Worm (Caenorhabditis elegans) whole organism, L4 larva: ENCODE data around the gene F20C5.11.

Source experiments
- F49E8.2 ChIP-seq: sonication (generic microtip); optimal IDR thresholded peaks from 2 replicates; lab custom pipeline; 2016; ENCODE audit warnings: missing compliant biosample characterization, mild to moderate bottlenecking, missing genetic modification characterization, borderline replicate concordance
- T20F7.1 ChIP-seq: fragments of 200-800 bp; sonication (Bioruptor generic); optimal IDR thresholded peaks from 2 replicates; lab custom pipeline; 2018; ENCODE audit warnings: mild to moderate bottlenecking, missing genetic modification characterization, missing compliant biosample characterization
- ZK546.5 ChIP-seq, 2 experiments: sonication (generic microtip); optimal IDR thresholded peaks; 2 replicates each; lab custom pipeline; 2017; ENCODE audit warnings: missing biosample characterization in 2 of 2, missing genetic modification characterization in 2 of 2
- aly-2 ChIP-seq: sonication (generic microtip); optimal IDR thresholded peaks from 2 replicates; lab custom pipeline; 2018; ENCODE audit warnings: missing biosample characterization, missing genetic modification characterization
- attf-4 ChIP-seq: sonication (generic microtip); optimal IDR thresholded peaks from 3 replicates; lab custom pipeline; 2017; ENCODE audit warnings: missing biosample characterization, missing genetic modification characterization
- ceh-20 ChIP-seq: fragments of 200-800 bp; sonication (Bioruptor generic); IDR thresholded peaks from 2 replicates; pipeline ENCODE4 v1.3.6; 2022; ENCODE audit warnings: missing genetic modification reagents, missing genetic modification characterization, missing compliant biosample characterization
- ceh-28 ChIP-seq: fragments of 150-350 bp; optimal IDR thresholded peaks from 2 replicates; lab custom pipeline; 2014; ENCODE audit warnings: missing biosample characterization, missing genetic modification reagents, missing genetic modification characterization
- ceh-32 ChIP-seq: sonication (generic microtip); optimal IDR thresholded peaks from 2 replicates; lab custom pipeline; 2016; ENCODE audit warnings: mild to moderate bottlenecking, missing genetic modification characterization, missing compliant biosample characterization; ENCODE audit not compliant: poor library complexity
- ceh-44 ChIP-seq: fragments of 200-800 bp; sonication (Bioruptor generic); IDR thresholded peaks from 2 replicates; pipeline ENCODE4 v1.3.6; 2022; ENCODE audit warnings: missing genetic modification reagents, missing genetic modification characterization, missing compliant biosample characterization
- ces-1 ChIP-seq: fragments of 150-350 bp; sonication (generic microtip); optimal IDR thresholded peaks from 4 replicates; lab custom pipeline; 2014; ENCODE audit warnings: missing biosample characterization, missing genetic modification reagents, missing genetic modification characterization
- cey-2 ChIP-seq: sonication (generic microtip); optimal IDR thresholded peaks from 3 replicates; lab custom pipeline; 2017; ENCODE audit warnings: missing genetic modification characterization, mild to moderate bottlenecking, missing compliant biosample characterization, antibody characterized with exemption, borderline replicate concordance; ENCODE audit not compliant: insufficient read depth
- daf-12 ChIP-seq: fragments of 150-350 bp; optimal IDR thresholded peaks from 2 replicates; lab custom pipeline; 2014; ENCODE audit warnings: missing biosample characterization, missing genetic modification reagents, missing genetic modification characterization
- dmd-9 ChIP-seq: fragments of 200-800 bp; sonication (Bioruptor generic); IDR thresholded peaks from 2 replicates; pipeline ENCODE4 v1.3.6; 2022; ENCODE audit warnings: missing genetic modification reagents, missing genetic modification characterization, missing compliant biosample characterization
- duxl-1 ChIP-seq: sonication (generic microtip); optimal IDR thresholded peaks from 2 replicates; lab custom pipeline; 2016; ENCODE audit warnings: mild to moderate bottlenecking, missing genetic modification characterization, moderate library complexity, missing compliant biosample characterization; ENCODE audit not compliant: poor library complexity
- dve-1 ChIP-seq: sonication (generic microtip); optimal IDR thresholded peaks from 2 replicates; lab custom pipeline; 2017; ENCODE audit warnings: antibody characterized with exemption, mild to moderate bottlenecking, missing genetic modification characterization, missing compliant biosample characterization; ENCODE audit not compliant: insufficient read depth
- egl-43 ChIP-seq: fragments of 200-800 bp; sonication (Bioruptor generic); IDR thresholded peaks from 2 replicates; pipeline ENCODE4 v1.3.6; 2022; ENCODE audit warnings: missing genetic modification reagents, missing genetic modification characterization, missing compliant biosample characterization
- fos-1 ChIP-seq: fragments of 150-350 bp; optimal IDR thresholded peaks from 2 replicates; lab custom pipeline; 2014; ENCODE audit warnings: missing biosample characterization, missing genetic modification characterization
- gei-8 ChIP-seq: fragments of 200-800 bp; sonication (Bioruptor generic); optimal IDR thresholded peaks from 2 replicates; lab custom pipeline; 2018; ENCODE audit warnings: mild to moderate bottlenecking, missing genetic modification characterization, missing compliant biosample characterization
- hlh-30 ChIP-seq: sonication (generic microtip); optimal IDR thresholded peaks from 2 replicates; lab custom pipeline; 2017; ENCODE audit warnings: antibody characterized with exemption, mild to moderate bottlenecking, missing genetic modification characterization, missing compliant biosample characterization; ENCODE audit not compliant: insufficient read depth
- lin-29 ChIP-seq: fragments of 200-800 bp; sonication (Bioruptor generic); IDR thresholded peaks from 2 replicates; pipeline ENCODE4 v1.3.6; 2022; ENCODE audit warnings: missing genetic modification reagents, missing genetic modification characterization, missing compliant biosample characterization
- lin-39 ChIP-seq: fragments of 150-350 bp; optimal IDR thresholded peaks from 2 replicates; lab custom pipeline; 2014; ENCODE audit warnings: missing biosample characterization, missing genetic modification reagents, missing genetic modification characterization
- madf-5 ChIP-seq, 2 experiments: fragments of 200-800 bp; sonication (Bioruptor generic); IDR thresholded peaks; 2 replicates each; pipeline ENCODE4 v1.3.6; 2022; ENCODE audit warnings: missing compliant biosample characterization in 2 of 2, missing genetic modification characterization in 2 of 2
- mdl-1 ChIP-seq, 2 experiments: fragments of 150-350 bp in 1 of 2; sonication (generic microtip) in 1 of 2; optimal IDR thresholded peaks; 2 replicates each; lab custom pipeline; 2014 to 2017; ENCODE audit warnings: missing biosample characterization in 2 of 2, missing genetic modification characterization in 2 of 2
- mes-2 ChIP-seq: sonication (generic microtip); optimal IDR thresholded peaks from 2 replicates; lab custom pipeline; 2016; ENCODE audit warnings: missing genotype, mild to moderate bottlenecking, missing genetic modification characterization, missing compliant biosample characterization; ENCODE audit not compliant: poor library complexity, severe bottlenecking
- mxl-2 ChIP-seq: fragments of 200-800 bp; sonication (Bioruptor generic); conservative IDR thresholded peaks from 2 replicates; pipeline ENCODE4 v1.3.6; 2022; ENCODE audit warnings: missing genetic modification reagents, missing genetic modification characterization, missing compliant biosample characterization
- nhr-6 ChIP-seq: fragments of 150-350 bp; optimal IDR thresholded peaks from 2 replicates; lab custom pipeline; 2014; ENCODE audit warnings: missing biosample characterization, missing genetic modification characterization
- nhr-77 ChIP-seq: fragments of 150-350 bp; optimal IDR thresholded peaks from 2 replicates; lab custom pipeline; 2014; ENCODE audit warnings: missing biosample characterization, missing genetic modification characterization
- pha-4 ChIP-seq, 2 experiments: fragments of 150-350 bp in 1 of 2; fragments of 200-800 bp in 1 of 2; sonication (Bioruptor generic) in 1 of 2; IDR thresholded peaks in 1 of 2; optimal IDR thresholded peaks in 1 of 2; 2 replicates each; pipeline versions ENCODE4 v1.3.6 to Lab custom; 2014 to 2022; ENCODE audit warnings: missing genetic modification characterization in 2 of 2, missing genetic modification reagents in 2 of 2, missing biosample characterization in 1 of 2, missing compliant biosample characterization in 1 of 2
- pqm-1 ChIP-seq: sonication (generic microtip); optimal IDR thresholded peaks from 2 replicates; lab custom pipeline; 2017; ENCODE audit warnings: missing biosample characterization, missing genetic modification characterization
- saeg-2 ChIP-seq: fragments of 200-800 bp; sonication (Bioruptor generic); IDR thresholded peaks from 2 replicates; pipeline ENCODE4 v1.3.6; 2022; ENCODE audit warnings: missing genetic modification reagents, missing genetic modification characterization, missing compliant biosample characterization
- sdz-12 ChIP-seq: fragments of 200-800 bp; sonication (Bioruptor generic); optimal IDR thresholded peaks from 2 replicates; lab custom pipeline; 2018; ENCODE audit warnings: mild to moderate bottlenecking, missing genetic modification characterization, missing compliant biosample characterization
- snpc-1.2 ChIP-seq: fragments of 200-800 bp; sonication (Bioruptor generic); IDR thresholded peaks from 2 replicates; pipeline ENCODE4 v1.3.6; 2022; ENCODE audit warnings: missing genetic modification reagents, missing genetic modification characterization, missing compliant biosample characterization
- snpc-4 ChIP-seq: fragments of 150-350 bp; optimal IDR thresholded peaks from 2 replicates; lab custom pipeline; 2014; ENCODE audit warnings: missing biosample characterization, missing genetic modification characterization
- tag-97 ChIP-seq: fragments of 200-800 bp; sonication (Bioruptor generic); IDR thresholded peaks from 2 replicates; pipeline ENCODE4 v1.3.6; 2022; ENCODE audit warnings: missing genetic modification characterization, missing compliant biosample characterization

Gene F20C5.11

DNA sequence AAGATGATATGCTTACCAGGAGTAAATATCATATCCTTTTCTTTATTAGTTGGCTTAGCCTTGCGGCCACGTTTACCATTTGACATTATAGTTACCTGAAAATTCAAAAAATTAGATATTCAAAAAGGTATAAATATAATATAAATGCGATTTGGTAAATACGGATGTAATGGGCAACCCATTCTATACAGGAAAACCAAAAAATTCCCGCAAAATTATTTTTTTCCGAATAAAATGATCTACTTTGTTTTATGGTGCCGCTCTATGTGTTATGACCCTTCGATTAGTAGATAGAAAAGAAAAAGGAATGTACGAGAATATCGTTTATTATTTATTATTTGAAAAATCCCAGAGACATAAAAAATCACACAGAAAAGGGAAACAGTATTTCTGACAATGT lies 7.1 kb downstream of the F20C5.11 start, which contains the start of gene elli-1:
Gene elli-1, minus strand, starts transcription at position 101 of the 400 bp plus-strand sequence.
- TF ChIP-seq daf-12 (tag; lab: Kevin White, UChicago) (no peak), nhr-6 (tag; lab: Kevin White, UChicago) (no peak), pha-4 (GFP tag; IDR thresholded peaks at IDR 0.05; lab: Robert Waterston, UW) (no peak), pha-4 (tag; optimal IDR thresholded peaks at IDR 0.05; lab: Kevin White, UChicago) (no peak), aly-2 (tag; lab: Kevin White, UChicago) (no peak), fos-1 (no peak), saeg-2 (GFP tag; lab: Robert Waterston, UW) (no peak), ceh-44 (GFP tag; lab: Robert Waterston, UW) (no peak), mes-2 (tag; lab: Kevin White, UChicago) (no peak), F49E8.2 (tag; lab: Kevin White, UChicago) (no peak), duxl-1 (tag; lab: Kevin White, UChicago) (no peak), egl-43 (GFP tag; lab: Robert Waterston, UW) (no peak), hlh-30 (tag; lab: Kevin White, UChicago) (no peak), mxl-2 (GFP tag; lab: Robert Waterston, UW) (no peak), attf-4 (tag; lab: Kevin White, UChicago) (no peak)

- TF ChIP-seq snpc-1.2 (GFP tag; lab: Robert Waterston, UW), result 0 out of 2 replicates have a peak, but pooled peaks have one; percentile 6
- TF ChIP-seq mdl-1 (tag; optimal IDR thresholded peaks at IDR 0.05; lab: Kevin White, UChicago), result no peak
- no peak for TF ChIP-seq madf-5 (GFP tag; IDR thresholded peaks at IDR 0.05; lab: Robert Waterston, UW)
- TF ChIP-seq ceh-20 (GFP tag; lab: Robert Waterston, UW), result no peak
Observed at ce11 chrIV:8754146-8754545, 7.7 kb downstream of the F20C5.11 start.

DNA sequence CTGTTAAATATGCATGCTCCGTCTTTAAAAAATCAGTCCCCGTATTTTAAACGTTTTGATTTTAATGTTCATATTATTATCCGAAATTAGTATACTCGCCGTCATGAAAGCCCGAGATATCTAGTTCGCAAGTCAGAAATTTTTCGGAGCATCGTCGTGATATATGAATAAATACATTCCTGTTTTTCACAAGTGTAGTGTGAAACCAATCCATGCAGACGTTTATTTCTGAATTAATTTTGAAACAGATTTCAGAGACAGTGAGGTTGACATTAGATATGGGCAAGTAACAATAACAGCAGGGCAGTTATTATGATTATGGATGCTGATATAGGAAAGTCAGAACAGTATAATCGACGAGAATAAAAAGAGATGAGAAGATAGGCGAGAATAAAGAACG lies 9.3 kb downstream of the F20C5.11 start:
- peak; percentile 34; the same call in 1 of the 2 replicates for TF ChIP-seq snpc-1.2 (GFP tag; lab: Robert Waterston, UW)
- TF ChIP-seq ces-1 (GFP tag; lab: Kevin White, UChicago), result no peak

ce11 chrIV:8748967-8749366 lies 12.8 kb downstream of the F20C5.11 start:
- TF ChIP-seq ceh-32 (no peak), ZK546.5 (tag; optimal IDR thresholded peaks at IDR 0.05; lab: Kevin White, UChicago) (no peak), saeg-2 (GFP tag; lab: Robert Waterston, UW) (no peak), gei-8 (no peak), nhr-77 (no peak), tag-97 (no peak), cey-2 (tag; lab: Kevin White, UChicago) (no peak), pqm-1 (tag; lab: Kevin White, UChicago) (no peak), lin-29 (no peak), T20F7.1 (no peak), dve-1 (tag; lab: Kevin White, UChicago) (no peak), lin-39 (no peak), dmd-9 (GFP tag; lab: Robert Waterston, UW) (no peak), sdz-12 (GFP tag; lab: Kevin White, UChicago) (no peak), ceh-28 (tag; lab: Kevin White, UChicago) (no peak), snpc-4 (no peak)
- TF ChIP-seq, all 104 proteins: peak for 0
